Worm (Caenorhabditis elegans) whole organism, mixed stage, embryonic: ENCODE results near the gene nduf-9.

ENCODE experiments used
- M03D4.4 ChIP-seq: sonication (generic microtip); optimal IDR thresholded peaks from 2 replicates; lab custom pipeline; 2017; ENCODE audit warnings: mild to moderate bottlenecking, missing genetic modification characterization, missing compliant biosample characterization
- ces-1 ChIP-seq: fragments of 150-350 bp; optimal IDR thresholded peaks from 2 replicates; lab custom pipeline; 2014; ENCODE audit warnings: missing biosample characterization, missing genetic modification reagents, missing genetic modification characterization
- ham-2 ChIP-seq: fragments of 200-800 bp; sonication (Bioruptor generic); optimal IDR thresholded peaks from 2 replicates; lab custom pipeline; 2018; ENCODE audit warnings: mild to moderate bottlenecking, missing genetic modification characterization, missing compliant biosample characterization
- lin-13 ChIP-seq: fragments of 150-350 bp; optimal IDR thresholded peaks from 2 replicates; lab custom pipeline; 2014; ENCODE audit warnings: missing biosample characterization, missing genetic modification characterization
- lsy-2 ChIP-seq: fragments of 150-350 bp; optimal IDR thresholded peaks from 2 replicates; lab custom pipeline; 2014; ENCODE audit warnings: missing biosample characterization, missing genetic modification characterization
- mab-5 ChIP-seq: fragments of 150-350 bp; optimal IDR thresholded peaks from 2 replicates; lab custom pipeline; 2014; ENCODE audit warnings: missing biosample characterization, missing genetic modification characterization
- mep-1 ChIP-seq: fragments of 150-350 bp; optimal IDR thresholded peaks from 2 replicates; lab custom pipeline; 2017; ENCODE audit warnings: missing biosample characterization, missing genetic modification reagents, missing genetic modification characterization, inconsistent platforms
- nhr-237 ChIP-seq: fragments of 150-350 bp; optimal IDR thresholded peaks from 2 replicates; lab custom pipeline; 2014; ENCODE audit warnings: missing biosample characterization, missing genetic modification characterization
- nhr-76 ChIP-seq: sonication (generic microtip); optimal IDR thresholded peaks from 2 replicates; lab custom pipeline; 2017; ENCODE audit warnings: missing biosample characterization, missing genetic modification characterization
- snpc-4 ChIP-seq: fragments of 150-350 bp; optimal IDR thresholded peaks from 2 replicates; lab custom pipeline; 2014; ENCODE audit warnings: missing biosample characterization, missing genetic modification characterization
- sptf-1 ChIP-seq: sonication (generic microtip); optimal IDR thresholded peaks from 2 replicates; lab custom pipeline; 2017; ENCODE audit warnings: mild to moderate bottlenecking, missing genetic modification characterization, moderate library complexity, missing compliant biosample characterization
- unc-62 ChIP-seq: fragments of 150-350 bp; optimal IDR thresholded peaks from 2 replicates; lab custom pipeline; 2014; ENCODE audit warnings: missing biosample characterization, missing genetic modification reagents, missing genetic modification characterization
- ztf-11 ChIP-seq: fragments of 150-350 bp; optimal IDR thresholded peaks from 2 replicates; lab custom pipeline; 2014; ENCODE audit warnings: missing biosample characterization, missing genetic modification characterization

DNA sequence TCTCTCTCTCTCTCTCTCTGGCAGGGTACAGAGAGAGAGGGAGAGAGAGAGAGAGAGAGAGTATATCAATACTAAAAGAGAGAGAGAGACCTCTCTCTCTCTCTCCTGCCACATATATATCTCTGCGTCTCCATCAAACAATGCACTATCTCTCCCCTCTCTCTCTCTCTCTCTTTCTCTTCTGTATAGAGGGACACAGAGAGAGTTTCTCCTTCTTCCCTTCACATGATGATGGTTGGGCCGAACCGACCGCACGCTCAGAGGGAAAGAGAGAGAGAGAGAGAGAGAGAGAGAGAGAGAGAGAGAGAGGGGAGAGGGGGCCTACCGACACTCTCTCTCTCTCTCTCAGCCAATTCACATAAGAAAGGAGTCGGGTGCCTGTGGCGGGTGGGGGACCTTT, 23.3 kb upstream of the nduf-9 start:
- TF ChIP-seq mab-5 = no peak
- TF ChIP-seq lin-13 (tag; lab: Kevin White, UChicago) = no peak
- TF ChIP-seq nhr-76 (tag; lab: Kevin White, UChicago) = no peak
- no peak for TF ChIP-seq ham-2 (GFP tag; lab: Kevin White, UChicago)
- peak; percentile 93 for TF ChIP-seq unc-62
- TF ChIP-seq snpc-4 (tag; lab: Kevin White, UChicago) = no peak
- peak; percentile 30 for TF ChIP-seq M03D4.4 (tag; lab: Kevin White, UChicago)
- peak; percentile 63 for TF ChIP-seq lsy-2 (tag; lab: Kevin White, UChicago)
- peak; percentile 55 for TF ChIP-seq ces-1 (GFP tag; lab: Kevin White, UChicago)
- TF ChIP-seq nhr-237 = peak; percentile 52
- no peak for TF ChIP-seq mep-1 (tag; lab: Kevin White, UChicago)
- no peak for TF ChIP-seq ztf-11 (tag; lab: Kevin White, UChicago)
- TF ChIP-seq sptf-1 = peak; percentile 66
